Worm (Caenorhabditis elegans): ENCODE measurements around the gene C18D4.4.

DNA sequence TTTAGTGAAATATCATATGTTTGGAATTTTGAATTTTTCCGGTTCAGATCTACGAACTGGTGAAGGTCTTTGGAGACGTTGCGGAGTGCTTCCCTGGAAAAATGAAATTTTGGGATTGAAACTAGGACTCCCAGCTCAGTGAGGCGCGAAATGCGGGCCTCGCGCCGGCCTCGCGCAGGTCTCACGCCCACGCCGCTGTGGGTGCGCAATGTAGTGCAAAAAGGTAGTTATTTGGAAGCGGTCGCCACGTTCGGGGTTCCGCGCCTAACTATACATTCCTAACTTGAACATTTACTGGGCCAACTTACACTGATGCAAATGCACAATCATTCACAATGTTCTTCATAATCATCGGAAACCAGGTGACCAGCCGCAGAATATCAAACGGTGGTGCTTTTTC lies 31.3 kb downstream of the C18D4.4 start:
- TF ChIP-seq tbx-2 (tag; optimal IDR thresholded peaks at IDR 0.05) = no peak
- no peak for TF ChIP-seq ama-1 (optimal IDR thresholded peaks at IDR 0.05)
- no peak for TF ChIP-seq ceh-24 (tag; optimal IDR thresholded peaks at IDR 0.05)
- TF ChIP-seq pha-4 (tag; optimal IDR thresholded peaks at IDR 0.05) = no peak
- no peak for TF ChIP-seq ceh-6 (GFP tag; optimal IDR thresholded peaks at IDR 0.05)
- TF ChIP-seq ceh-2 (tag; optimal IDR thresholded peaks at IDR 0.05) = no peak
- TF ChIP-seq fkh-10 (GFP tag; optimal IDR thresholded peaks at IDR 0.05) = no peak
- TF ChIP-seq hlh-8 (tag; optimal IDR thresholded peaks at IDR 0.05) = no peak
- TF ChIP-seq nfya-1 (tag; optimal IDR thresholded peaks at IDR 0.05) = no peak
- no peak for TF ChIP-seq tbx-7 (tag; optimal IDR thresholded peaks at IDR 0.05)
- no peak for TF ChIP-seq hlh-15 (tag; optimal IDR thresholded peaks at IDR 0.05)
- TF ChIP-seq mec-3 (tag; optimal IDR thresholded peaks at IDR 0.05; ENCODE audit: borderline replicate concordance) = no peak

Measured in whole organism, late embryonic.